Worm (Caenorhabditis elegans) whole organism, L4 larva: ENCODE results near the gene atg-3.
A peak's percentile ranks its signal among the peaks of the same experiment; 100 is the strongest.

Source experiments
- D1046.2 ChIP-seq: fragments of 200-800 bp; sonication (Bioruptor generic); IDR thresholded peaks from 2 replicates; pipeline ENCODE4 v1.3.6; 2022; ENCODE audit warnings: missing genetic modification characterization, missing compliant biosample characterization
- F10B5.3 ChIP-seq: sonication (generic microtip); optimal IDR thresholded peaks from 2 replicates; lab custom pipeline; 2016; ENCODE audit warnings: mild to moderate bottlenecking, missing genetic modification characterization, missing compliant biosample characterization
- F44E2.7 ChIP-seq: fragments of 200-800 bp; sonication (Bioruptor generic); IDR thresholded peaks from 2 replicates; pipeline ENCODE4 v2.1.2; 2022; ENCODE audit warnings: missing genetic modification characterization, missing compliant biosample characterization
- F49E8.2 ChIP-seq: sonication (generic microtip); optimal IDR thresholded peaks from 2 replicates; lab custom pipeline; 2016; ENCODE audit warnings: missing compliant biosample characterization, mild to moderate bottlenecking, missing genetic modification characterization, borderline replicate concordance
- R02D3.7 ChIP-seq: fragments of 150-350 bp; sonication (generic microtip); optimal IDR thresholded peaks from 3 replicates; lab custom pipeline; 2014; ENCODE audit warnings: missing biosample characterization, missing genetic modification characterization
- Y105C5A.15 ChIP-seq: fragments of 200-800 bp; sonication (Bioruptor generic); IDR thresholded peaks from 2 replicates; pipeline ENCODE4 v1.3.6; 2022; ENCODE audit warnings: missing genetic modification characterization, missing compliant biosample characterization
- Y5F2A.4 ChIP-seq: fragments of 200-800 bp; sonication (Bioruptor generic); optimal IDR thresholded peaks from 2 replicates; lab custom pipeline; 2018; ENCODE audit warnings: mild to moderate bottlenecking, missing genetic modification characterization, missing compliant biosample characterization
- Y75B8A.6 ChIP-seq: fragments of 200-800 bp; sonication (Bioruptor generic); IDR thresholded peaks from 2 replicates; pipeline ENCODE4 v1.3.6; 2022; ENCODE audit warnings: missing genetic modification reagents, missing genetic modification characterization, missing compliant biosample characterization
- aha-1 ChIP-seq: fragments of 150-350 bp; peaks from one replicate; lab custom pipeline; 2014; ENCODE audit warnings: missing biosample characterization, missing genetic modification characterization
- ama-1 ChIP-seq: fragments of 150-350 bp; optimal IDR thresholded peaks from 2 replicates; lab custom pipeline; 2014; ENCODE audit warnings: inconsistent platforms, mixed read lengths
- arid-1 ChIP-seq: fragments of 200-800 bp; sonication (Bioruptor generic); conservative IDR thresholded peaks from 2 replicates; pipeline ENCODE4 v1.3.6; 2022; ENCODE audit warnings: missing genetic modification reagents, missing genetic modification characterization, missing compliant biosample characterization
- attf-4 ChIP-seq: sonication (generic microtip); optimal IDR thresholded peaks from 3 replicates; lab custom pipeline; 2017; ENCODE audit warnings: missing biosample characterization, missing genetic modification characterization
- ceh-20 ChIP-seq: fragments of 200-800 bp; sonication (Bioruptor generic); IDR thresholded peaks from 2 replicates; pipeline ENCODE4 v1.3.6; 2022; ENCODE audit warnings: missing genetic modification reagents, missing genetic modification characterization, missing compliant biosample characterization
- ceh-62 ChIP-seq: sonication (generic microtip); optimal IDR thresholded peaks from 2 replicates; lab custom pipeline; 2017; ENCODE audit warnings: missing biosample characterization, missing genetic modification characterization
- ctbp-1 ChIP-seq: fragments of 200-800 bp; sonication (Bioruptor generic); IDR thresholded peaks from 2 replicates; pipeline ENCODE4 v1.3.6; 2022; ENCODE audit warnings: missing genetic modification reagents, missing genetic modification characterization, missing compliant biosample characterization
- daf-12 ChIP-seq: fragments of 150-350 bp; optimal IDR thresholded peaks from 2 replicates; lab custom pipeline; 2014; ENCODE audit warnings: missing biosample characterization, missing genetic modification reagents, missing genetic modification characterization
- daf-19 ChIP-seq: fragments of 200-800 bp; sonication (Bioruptor generic); conservative IDR thresholded peaks from 2 replicates; pipeline ENCODE4 v1.3.6; 2022; ENCODE audit warnings: missing genetic modification characterization, missing compliant biosample characterization
- daf-8 ChIP-seq: fragments of 200-800 bp; sonication (Bioruptor generic); IDR thresholded peaks from 2 replicates; pipeline ENCODE4 v1.3.6; 2022; ENCODE audit warnings: missing genetic modification characterization, missing compliant biosample characterization
- dmd-6 ChIP-seq: fragments of 200-800 bp; sonication (Bioruptor generic); IDR thresholded peaks from 2 replicates; pipeline ENCODE4 v1.3.6; 2022; ENCODE audit warnings: missing genetic modification reagents, missing genetic modification characterization, missing compliant biosample characterization
- fkh-10 ChIP-seq: fragments of 150-350 bp; optimal IDR thresholded peaks from 2 replicates; lab custom pipeline; 2014; ENCODE audit warnings: missing biosample characterization, missing genetic modification reagents, missing genetic modification characterization
- fos-1 ChIP-seq: fragments of 150-350 bp; optimal IDR thresholded peaks from 2 replicates; lab custom pipeline; 2014; ENCODE audit warnings: missing biosample characterization, missing genetic modification characterization
- hlh-30 ChIP-seq: sonication (generic microtip); optimal IDR thresholded peaks from 2 replicates; lab custom pipeline; 2017; ENCODE audit warnings: antibody characterized with exemption, mild to moderate bottlenecking, missing genetic modification characterization, missing compliant biosample characterization; ENCODE audit not compliant: insufficient read depth
- hmg-1.1 ChIP-seq: fragments of 200-800 bp; sonication (Bioruptor generic); IDR thresholded peaks from 2 replicates; pipeline ENCODE4 v1.3.6; 2022; ENCODE audit warnings: missing genetic modification reagents, missing genetic modification characterization, missing compliant biosample characterization
- lim-7 ChIP-seq: fragments of 200-800 bp; sonication (Bioruptor generic); IDR thresholded peaks from 2 replicates; pipeline ENCODE4 v1.3.6; 2022; ENCODE audit warnings: missing genetic modification characterization, missing compliant biosample characterization
- lin-15B ChIP-seq: fragments of 150-350 bp; sonication (generic microtip); optimal IDR thresholded peaks from 3 replicates; lab custom pipeline; 2014; ENCODE audit warnings: missing biosample characterization, missing genetic modification characterization
- lin-38 ChIP-seq: fragments of 200-800 bp; sonication (Bioruptor generic); IDR thresholded peaks from 2 replicates; pipeline ENCODE4 v1.3.6; 2022; ENCODE audit warnings: missing genetic modification reagents, missing genetic modification characterization, missing compliant biosample characterization
- lin-39 ChIP-seq: fragments of 150-350 bp; optimal IDR thresholded peaks from 2 replicates; lab custom pipeline; 2014; ENCODE audit warnings: missing biosample characterization, missing genetic modification reagents, missing genetic modification characterization
- madf-5 ChIP-seq, 2 experiments: fragments of 200-800 bp; sonication (Bioruptor generic); IDR thresholded peaks; 2 replicates each; pipeline ENCODE4 v1.3.6; 2022; ENCODE audit warnings: missing compliant biosample characterization in 2 of 2, missing genetic modification characterization in 2 of 2
- mdt-29 ChIP-seq: fragments of 200-800 bp; sonication (Bioruptor generic); IDR thresholded peaks from 2 replicates; pipeline ENCODE4 v1.3.6; 2022; ENCODE audit warnings: missing genetic modification reagents, missing genetic modification characterization, missing compliant biosample characterization
- mes-2 ChIP-seq: sonication (generic microtip); optimal IDR thresholded peaks from 2 replicates; lab custom pipeline; 2016; ENCODE audit warnings: missing genotype, mild to moderate bottlenecking, missing genetic modification characterization, missing compliant biosample characterization; ENCODE audit not compliant: poor library complexity, severe bottlenecking
- mxl-3 ChIP-seq: fragments of 200-800 bp; sonication (Bioruptor generic); optimal IDR thresholded peaks from 2 replicates; lab custom pipeline; 2018; ENCODE audit warnings: mild to moderate bottlenecking, missing genetic modification characterization, missing compliant biosample characterization
- nhr-10 ChIP-seq: fragments of 150-350 bp; optimal IDR thresholded peaks from 2 replicates; lab custom pipeline; 2014; ENCODE audit warnings: missing biosample characterization, missing genetic modification characterization
- nhr-237 ChIP-seq: sonication (generic microtip); optimal IDR thresholded peaks from 2 replicates; lab custom pipeline; 2017; ENCODE audit warnings: missing biosample characterization, missing genetic modification characterization
- nhr-25 ChIP-seq: sonication (generic microtip); optimal IDR thresholded peaks from 2 replicates; lab custom pipeline; 2017; ENCODE audit warnings: missing genetic modification characterization, mild to moderate bottlenecking, missing compliant biosample characterization, antibody characterized with exemption, moderate library complexity, borderline replicate concordance; ENCODE audit not compliant: insufficient read depth
- nhr-28 ChIP-seq: fragments of 150-350 bp; optimal IDR thresholded peaks from 2 replicates; lab custom pipeline; 2014; ENCODE audit warnings: missing biosample characterization, missing genetic modification characterization
- nhr-48 ChIP-seq: sonication (generic microtip); optimal IDR thresholded peaks from 2 replicates; lab custom pipeline; 2016; ENCODE audit warnings: mild to moderate bottlenecking, missing genetic modification characterization, missing compliant biosample characterization
- nhr-6 ChIP-seq: fragments of 150-350 bp; optimal IDR thresholded peaks from 2 replicates; lab custom pipeline; 2014; ENCODE audit warnings: missing biosample characterization, missing genetic modification characterization
- nhr-77 ChIP-seq: fragments of 150-350 bp; optimal IDR thresholded peaks from 2 replicates; lab custom pipeline; 2014; ENCODE audit warnings: missing biosample characterization, missing genetic modification characterization
- pha-4 ChIP-seq, 2 experiments: fragments of 150-350 bp in 1 of 2; fragments of 200-800 bp in 1 of 2; sonication (Bioruptor generic) in 1 of 2; IDR thresholded peaks in 1 of 2; optimal IDR thresholded peaks in 1 of 2; 2 replicates each; pipeline versions ENCODE4 v1.3.6 to Lab custom; 2014 to 2022; ENCODE audit warnings: missing genetic modification characterization in 2 of 2, missing genetic modification reagents in 2 of 2, missing biosample characterization in 1 of 2, missing compliant biosample characterization in 1 of 2
- rbr-2 ChIP-seq: sonication (generic microtip); optimal IDR thresholded peaks from 2 replicates; lab custom pipeline; 2016; ENCODE audit warnings: missing genotype, missing genetic modification characterization, missing compliant biosample characterization
- snpc-1.2 ChIP-seq: fragments of 200-800 bp; sonication (Bioruptor generic); IDR thresholded peaks from 2 replicates; pipeline ENCODE4 v1.3.6; 2022; ENCODE audit warnings: missing genetic modification reagents, missing genetic modification characterization, missing compliant biosample characterization
- snpc-4 ChIP-seq: fragments of 150-350 bp; optimal IDR thresholded peaks from 2 replicates; lab custom pipeline; 2014; ENCODE audit warnings: missing biosample characterization, missing genetic modification characterization
- spr-1 ChIP-seq: sonication (generic microtip); optimal IDR thresholded peaks from 2 replicates; lab custom pipeline; 2016; ENCODE audit warnings: mild to moderate bottlenecking, missing genetic modification characterization, missing compliant biosample characterization
- spr-3 ChIP-seq: fragments of 200-800 bp; sonication (Bioruptor generic); optimal IDR thresholded peaks from 2 replicates; lab custom pipeline; 2018; ENCODE audit warnings: mild to moderate bottlenecking, missing genetic modification characterization, missing compliant biosample characterization
- tag-97 ChIP-seq: fragments of 200-800 bp; sonication (Bioruptor generic); IDR thresholded peaks from 2 replicates; pipeline ENCODE4 v1.3.6; 2022; ENCODE audit warnings: missing genetic modification characterization, missing compliant biosample characterization
- unc-130 ChIP-seq: sonication (generic microtip); optimal IDR thresholded peaks from 2 replicates; lab custom pipeline; 2016; ENCODE audit warnings: missing genetic modification reagents, missing genetic modification characterization, missing compliant biosample characterization
- unc-62 ChIP-seq, 3 experiments: fragments of 150-350 bp in 1 of 3; sonication (generic microtip); optimal IDR thresholded peaks in 2 of 3; peaks in 1 of 3; 1 replicate in 1 of 3; 2 replicates in 2 of 3; lab custom pipeline; 2014 to 2017; ENCODE audit warnings: missing biosample characterization in 3 of 3, missing genetic modification characterization in 3 of 3, missing genetic modification reagents in 3 of 3, missing genotype in 1 of 3
- vab-7 ChIP-seq: fragments of 200-800 bp; sonication (Bioruptor generic); IDR thresholded peaks from 2 replicates; pipeline ENCODE4 v1.3.6; 2022; ENCODE audit warnings: missing genetic modification reagents, missing genetic modification characterization, missing compliant biosample characterization
- zag-1 ChIP-seq: fragments of 150-350 bp; optimal IDR thresholded peaks from 2 replicates; lab custom pipeline; 2014; ENCODE audit warnings: missing biosample characterization, missing genetic modification characterization

Gene atg-3

DNA sequence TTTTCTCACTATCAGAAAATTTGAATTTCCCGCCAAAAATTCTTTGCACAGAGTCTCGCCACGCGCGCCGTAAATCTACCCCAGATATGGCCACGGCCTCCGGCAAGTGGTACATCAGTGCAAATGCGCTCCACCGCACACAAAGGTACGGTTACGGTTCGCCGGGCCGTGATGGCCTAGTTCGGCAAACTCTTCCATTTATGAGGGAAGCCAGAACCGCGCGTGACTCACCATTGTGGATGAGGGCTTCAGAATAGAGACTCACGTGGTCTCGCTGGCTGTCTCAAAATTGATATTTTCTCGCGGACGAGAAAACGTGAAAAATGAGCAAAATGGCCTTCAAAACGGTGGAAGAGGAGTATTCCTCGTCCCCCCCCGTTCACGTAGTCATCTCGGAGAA, 9.5 kb downstream of the atg-3 start (continued):
- TF ChIP-seq mdt-29 (GFP tag; lab: Robert Waterston, UW) (no peak), arid-1 (no peak), D1046.2 (0 out of 2 replicates have a peak, but pooled peaks have one; percentile 61), spr-1 (tag; lab: Kevin White, UChicago) (no peak), unc-62 (GFP tag; optimal IDR thresholded peaks at IDR 0.05 in 1 of 2; lab: Kevin White, UChicago) (no peak), unc-62 (tag; optimal IDR thresholded peaks at IDR 0.05; lab: Kevin White, UChicago) (no peak), mxl-3 (no peak), lim-7 (no peak), snpc-1.2 (GFP tag; lab: Robert Waterston, UW) (no peak), nhr-48 (tag; lab: Kevin White, UChicago) (no peak), daf-8 (GFP tag; lab: Robert Waterston, UW) (no peak), rbr-2 (tag; lab: Kevin White, UChicago) (no peak), lin-39 (no peak)

DNA sequence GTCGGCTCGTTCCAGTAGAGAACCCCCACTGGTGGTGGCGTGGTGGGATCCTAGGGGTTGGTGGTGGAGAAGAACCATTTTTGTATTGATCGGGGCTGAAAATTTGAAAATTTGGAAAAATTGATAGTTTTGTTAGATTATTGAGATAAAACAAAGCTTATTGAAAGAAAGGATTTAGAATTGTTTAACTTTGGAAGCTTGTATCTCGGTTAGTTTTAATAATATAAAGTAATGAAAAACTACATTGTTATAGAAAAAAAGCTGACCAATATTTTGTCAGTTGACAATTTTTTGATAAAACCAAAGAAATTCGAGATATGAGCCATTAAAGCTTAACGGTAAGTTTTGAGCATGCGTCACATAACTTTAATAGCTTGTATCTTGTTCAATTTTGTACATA, 19.6 kb downstream of the atg-3 start, which contains the start of gene abhd-14:
TSS of gene abhd-14 (minus strand) at position 101 of the 400 bp plus-strand sequence.
- TF ChIP-seq lin-38 (GFP tag; lab: Robert Waterston, UW) (no peak), mes-2 (no peak), ama-1 (lab: Kevin White, UChicago) (no peak), lin-15B (no peak), snpc-4 (tag; lab: Kevin White, UChicago) (no peak), dmd-6 (GFP tag; lab: Robert Waterston, UW) (no peak), ctbp-1 (no peak), nhr-6 (tag; lab: Kevin White, UChicago) (no peak), daf-19 (GFP tag; lab: Robert Waterston, UW) (no peak), nhr-28 (tag; lab: Kevin White, UChicago) (no peak), nhr-237 (tag; lab: Kevin White, UChicago) (no peak), unc-62 (GFP tag; optimal IDR thresholded peaks at IDR 0.05 in 1 of 2; lab: Kevin White, UChicago) (no peak), unc-62 (tag; optimal IDR thresholded peaks at IDR 0.05; lab: Kevin White, UChicago) (no peak), madf-5 (GFP tag; IDR thresholded peaks at IDR 0.05; lab: Robert Waterston, UW) (no peak), ceh-20 (GFP tag; lab: Robert Waterston, UW) (no peak)

DNA sequence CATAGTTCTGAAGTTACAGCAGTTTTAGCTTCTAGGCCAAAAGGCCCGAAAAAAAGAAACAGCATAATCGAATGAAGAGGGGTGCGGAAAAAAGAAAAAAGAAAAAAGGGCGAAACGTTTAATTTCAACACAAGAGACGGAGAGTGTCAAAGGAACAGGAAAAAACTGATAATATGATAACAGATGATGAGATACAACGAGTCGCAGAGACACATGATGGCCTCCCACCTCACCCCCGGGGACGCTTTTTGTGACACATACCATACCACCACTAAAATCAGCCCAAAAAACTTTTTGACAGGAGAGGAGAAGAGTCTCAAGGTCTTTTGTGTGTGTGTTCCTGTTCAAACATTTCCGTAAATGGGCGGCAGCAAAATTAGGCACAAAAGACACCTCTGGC, 24.8 kb downstream of the atg-3 start:
- TF ChIP-seq nhr-237 (tag; lab: Kevin White, UChicago) (no peak), pha-4 (GFP tag; IDR thresholded peaks at IDR 0.05; lab: Robert Waterston, UW) (0 out of 2 replicates have a peak, but pooled peaks have one; percentile 22), pha-4 (tag; optimal IDR thresholded peaks at IDR 0.05; lab: Kevin White, UChicago) (no peak), vab-7 (GFP tag; lab: Robert Waterston, UW) (no peak), hmg-1.1 (GFP tag; lab: Robert Waterston, UW) (peak; percentile 42; the same call in 1 of the 2 replicates), Y5F2A.4 (GFP tag; lab: Kevin White, UChicago) (no peak), ceh-62 (no peak), Y75B8A.6 (GFP tag; lab: Robert Waterston, UW) (no peak), fos-1 (tag; lab: Kevin White, UChicago) (no peak), nhr-77 (no peak), F10B5.3 (tag; lab: Kevin White, UChicago) (no peak), unc-130 (GFP tag; lab: Kevin White, UChicago) (no peak), daf-12 (tag; lab: Kevin White, UChicago) (no peak), Y105C5A.15 (GFP tag; lab: Robert Waterston, UW) (no peak), F44E2.7 (GFP tag; lab: Robert Waterston, UW) (no peak), snpc-4 (tag; lab: Kevin White, UChicago) (no peak), nhr-25 (tag; lab: Kevin White, UChicago) (peak; percentile 48), spr-3 (GFP tag; lab: Kevin White, UChicago) (no peak), R02D3.7 (no peak), tag-97 (GFP tag; lab: Robert Waterston, UW) (no peak), hlh-30 (tag; lab: Kevin White, UChicago) (peak; percentile 88), zag-1 (no peak), fkh-10 (GFP tag; lab: Kevin White, UChicago) (no peak), mdt-29 (GFP tag; lab: Robert Waterston, UW) (no peak), attf-4 (no peak), F49E8.2 (tag; lab: Kevin White, UChicago) (no peak), aha-1 (no peak), nhr-10 (tag; lab: Kevin White, UChicago) (no peak)
